Fruit fly (Drosophila melanogaster) whole organism, embryonic: Measurements from ENCODE around the gene rogdi.

Experiments used
- CG14965 ChIP-seq: fragments of 200-800 bp; sonication (Bioruptor generic); optimal IDR thresholded peaks from 2 replicates; lab custom pipeline; 2016; ENCODE audit warnings: missing biosample characterization, missing genetic modification characterization, borderline replicate concordance
- CG17829 ChIP-seq: fragments of 200-800 bp; optimal IDR thresholded peaks from 2 replicates; lab custom pipeline; 2019; ENCODE audit warnings: missing biosample characterization, mild to moderate bottlenecking, missing genetic modification characterization, moderate library complexity
- CG2129 ChIP-seq: fragments of 200-800 bp; sonication (Bioruptor generic); IDR thresholded peaks from 2 replicates; pipeline ENCODE4 v1.3.6; 2022; ENCODE audit warnings: missing biosample characterization, missing genetic modification characterization; ENCODE audit not compliant: partially characterized antibody
- CG8388 ChIP-seq: fragments of 200-800 bp; sonication (Bioruptor generic); optimal IDR thresholded peaks from 2 replicates; lab custom pipeline; 2019; ENCODE audit warnings: missing biosample characterization, mild to moderate bottlenecking, missing genetic modification characterization, moderate library complexity

dm6 chr3L:17005415-17005796, 43.9 kb upstream of the rogdi start:
- TF ChIP-seq CG17829 (no peak), CG8388 (GFP tag; lab: Kevin White, UChicago) (no peak), CG2129 (GFP tag; lab: Robert Waterston, UW) (no peak), CG14965 (GFP tag; lab: Kevin White, UChicago) (no peak)
